Fruit fly (Drosophila melanogaster): Measurements from ENCODE around the gene Rab9D.

DNA sequence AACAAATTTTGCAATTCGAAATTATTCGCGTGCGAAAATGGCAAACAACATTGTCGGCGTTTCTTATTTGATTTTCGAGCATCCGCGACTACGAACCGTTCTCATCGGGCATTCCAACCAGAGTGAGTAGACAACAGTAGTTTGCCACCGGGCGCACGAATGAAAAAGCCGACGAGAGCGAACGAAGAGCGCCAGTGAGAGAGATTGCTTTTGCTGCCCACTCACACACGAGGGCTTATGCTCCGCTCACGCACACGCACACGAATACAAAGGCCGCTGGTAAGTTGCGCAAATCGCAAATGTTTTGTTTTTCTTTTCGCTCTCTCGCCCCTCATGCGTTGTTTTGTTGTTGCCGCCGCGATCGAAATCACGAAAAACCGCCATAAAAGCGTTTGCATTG, 42.3 kb upstream of the Rab9D start:
- TF ChIP-seq ttk (optimal IDR thresholded peaks at IDR 0.05) (no peak), insv (optimal IDR thresholded peaks at IDR 0.05) (no peak)
